Worm (Caenorhabditis elegans) whole organism, mixed stage, embryonic: ENCODE results near the gene Y14H12A.1.

Experiments
- M03D4.4 ChIP-seq: sonication (generic microtip); optimal IDR thresholded peaks from 2 replicates; lab custom pipeline; 2017; ENCODE audit warnings: mild to moderate bottlenecking, missing genetic modification characterization, missing compliant biosample characterization
- bed-3 ChIP-seq: fragments of 200-800 bp; sonication (Bioruptor generic); optimal IDR thresholded peaks from 3 replicates; lab custom pipeline; 2018; ENCODE audit warnings: mild to moderate bottlenecking, missing genetic modification characterization, moderate library complexity, missing compliant biosample characterization
- ceh-39 ChIP-seq: fragments of 150-350 bp; optimal IDR thresholded peaks from 2 replicates; lab custom pipeline; 2014; ENCODE audit warnings: missing biosample characterization, missing genetic modification characterization
- ceh-43 ChIP-seq: fragments of 200-800 bp; sonication (Bioruptor generic); optimal IDR thresholded peaks from 2 replicates; lab custom pipeline; 2018; ENCODE audit warnings: mild to moderate bottlenecking, missing genetic modification characterization, moderate library complexity, missing compliant biosample characterization
- ceh-83 ChIP-seq: fragments of 200-800 bp; sonication (Bioruptor generic); optimal IDR thresholded peaks from 2 replicates; lab custom pipeline; 2018; ENCODE audit warnings: mild to moderate bottlenecking, missing genetic modification characterization, missing compliant biosample characterization
- ces-1 ChIP-seq: fragments of 150-350 bp; optimal IDR thresholded peaks from 2 replicates; lab custom pipeline; 2014; ENCODE audit warnings: missing biosample characterization, missing genetic modification reagents, missing genetic modification characterization
- cnd-1 ChIP-seq: fragments of 200-800 bp; sonication (Bioruptor generic); optimal IDR thresholded peaks from 2 replicates; lab custom pipeline; 2018; ENCODE audit warnings: mild to moderate bottlenecking, missing genetic modification characterization, missing compliant biosample characterization
- drap-1 ChIP-seq: fragments of 200-800 bp; sonication (Bioruptor generic); optimal IDR thresholded peaks from 3 replicates; lab custom pipeline; 2018; ENCODE audit warnings: mild to moderate bottlenecking, missing genetic modification characterization, missing compliant biosample characterization
- elt-1 ChIP-seq: sonication (generic microtip); optimal IDR thresholded peaks from 2 replicates; lab custom pipeline; 2017; ENCODE audit warnings: missing genetic modification characterization, mild to moderate bottlenecking, missing compliant biosample characterization, antibody characterized with exemption, moderate library complexity, borderline replicate concordance; ENCODE audit not compliant: insufficient read depth
- elt-3 ChIP-seq: fragments of 150-350 bp; optimal IDR thresholded peaks from 2 replicates; lab custom pipeline; 2014; ENCODE audit warnings: missing biosample characterization, missing genetic modification characterization
- flh-1 ChIP-seq: fragments of 200-800 bp; sonication (Bioruptor generic); optimal IDR thresholded peaks from 2 replicates; lab custom pipeline; 2018; ENCODE audit warnings: mild to moderate bottlenecking, missing genetic modification characterization, moderate library complexity, missing compliant biosample characterization
- ham-2 ChIP-seq: fragments of 200-800 bp; sonication (Bioruptor generic); optimal IDR thresholded peaks from 2 replicates; lab custom pipeline; 2018; ENCODE audit warnings: mild to moderate bottlenecking, missing genetic modification characterization, missing compliant biosample characterization
- hlh-1 ChIP-seq: fragments of 150-350 bp; optimal IDR thresholded peaks from 2 replicates; lab custom pipeline; 2014; ENCODE audit warnings: missing biosample characterization, missing genetic modification reagents, missing genetic modification characterization
- lin-13 ChIP-seq: fragments of 150-350 bp; optimal IDR thresholded peaks from 2 replicates; lab custom pipeline; 2014; ENCODE audit warnings: missing biosample characterization, missing genetic modification characterization
- lin-32 ChIP-seq: fragments of 200-800 bp; sonication (Bioruptor generic); optimal IDR thresholded peaks from 2 replicates; lab custom pipeline; 2018; ENCODE audit warnings: mild to moderate bottlenecking, missing genetic modification characterization, missing compliant biosample characterization
- lsy-2 ChIP-seq: fragments of 150-350 bp; optimal IDR thresholded peaks from 2 replicates; lab custom pipeline; 2014; ENCODE audit warnings: missing biosample characterization, missing genetic modification characterization
- mab-5 ChIP-seq: fragments of 150-350 bp; optimal IDR thresholded peaks from 2 replicates; lab custom pipeline; 2014; ENCODE audit warnings: missing biosample characterization, missing genetic modification characterization
- mep-1 ChIP-seq: fragments of 150-350 bp; optimal IDR thresholded peaks from 2 replicates; lab custom pipeline; 2017; ENCODE audit warnings: missing biosample characterization, missing genetic modification reagents, missing genetic modification characterization, inconsistent platforms
- mls-2 ChIP-seq: sonication (generic microtip); optimal IDR thresholded peaks from 2 replicates; lab custom pipeline; 2016; ENCODE audit warnings: mild to moderate bottlenecking, missing genetic modification characterization, moderate library complexity, missing compliant biosample characterization
- nhr-12 ChIP-seq: fragments of 150-350 bp; optimal IDR thresholded peaks from 2 replicates; lab custom pipeline; 2014; ENCODE audit warnings: missing biosample characterization, missing genetic modification characterization
- nhr-2 ChIP-seq: fragments of 150-350 bp; optimal IDR thresholded peaks from 2 replicates; lab custom pipeline; 2014; ENCODE audit warnings: missing biosample characterization, missing genetic modification characterization
- nhr-237 ChIP-seq: fragments of 150-350 bp; optimal IDR thresholded peaks from 2 replicates; lab custom pipeline; 2014; ENCODE audit warnings: missing biosample characterization, missing genetic modification characterization
- nhr-76 ChIP-seq: sonication (generic microtip); optimal IDR thresholded peaks from 2 replicates; lab custom pipeline; 2017; ENCODE audit warnings: missing biosample characterization, missing genetic modification characterization
- pha-4 ChIP-seq: fragments of 150-350 bp; optimal IDR thresholded peaks from 2 replicates; lab custom pipeline; 2018; ENCODE audit warnings: missing biosample characterization, missing genetic modification reagents, missing genetic modification characterization
- sem-2 ChIP-seq: fragments of 200-800 bp; sonication (Bioruptor generic); optimal IDR thresholded peaks from 2 replicates; lab custom pipeline; 2018; ENCODE audit warnings: mild to moderate bottlenecking, missing genetic modification characterization, missing compliant biosample characterization
- snpc-4 ChIP-seq: fragments of 150-350 bp; optimal IDR thresholded peaks from 2 replicates; lab custom pipeline; 2014; ENCODE audit warnings: missing biosample characterization, missing genetic modification characterization
- tbx-8 ChIP-seq: fragments of 200-800 bp; sonication (Bioruptor generic); optimal IDR thresholded peaks from 2 replicates; lab custom pipeline; 2018; ENCODE audit warnings: mild to moderate bottlenecking, missing genetic modification characterization, moderate library complexity, missing compliant biosample characterization
- unc-120 ChIP-seq: sonication (generic microtip); optimal IDR thresholded peaks from 2 replicates; lab custom pipeline; 2017; ENCODE audit warnings: missing genetic modification characterization, missing compliant biosample characterization; ENCODE audit not compliant: poor library complexity, severe bottlenecking
- unc-39 ChIP-seq: fragments of 150-350 bp; optimal IDR thresholded peaks from 2 replicates; lab custom pipeline; 2014; ENCODE audit warnings: missing biosample characterization, missing genetic modification characterization
- unc-62 ChIP-seq: fragments of 150-350 bp; optimal IDR thresholded peaks from 2 replicates; lab custom pipeline; 2014; ENCODE audit warnings: missing biosample characterization, missing genetic modification reagents, missing genetic modification characterization
- zip-8 ChIP-seq: fragments of 150-350 bp; optimal IDR thresholded peaks from 2 replicates; lab custom pipeline; 2014; ENCODE audit warnings: missing biosample characterization, missing genetic modification characterization
- ztf-11 ChIP-seq: fragments of 150-350 bp; optimal IDR thresholded peaks from 2 replicates; lab custom pipeline; 2014; ENCODE audit warnings: missing biosample characterization, missing genetic modification characterization

The Y14H12A.1 gene

DNA sequence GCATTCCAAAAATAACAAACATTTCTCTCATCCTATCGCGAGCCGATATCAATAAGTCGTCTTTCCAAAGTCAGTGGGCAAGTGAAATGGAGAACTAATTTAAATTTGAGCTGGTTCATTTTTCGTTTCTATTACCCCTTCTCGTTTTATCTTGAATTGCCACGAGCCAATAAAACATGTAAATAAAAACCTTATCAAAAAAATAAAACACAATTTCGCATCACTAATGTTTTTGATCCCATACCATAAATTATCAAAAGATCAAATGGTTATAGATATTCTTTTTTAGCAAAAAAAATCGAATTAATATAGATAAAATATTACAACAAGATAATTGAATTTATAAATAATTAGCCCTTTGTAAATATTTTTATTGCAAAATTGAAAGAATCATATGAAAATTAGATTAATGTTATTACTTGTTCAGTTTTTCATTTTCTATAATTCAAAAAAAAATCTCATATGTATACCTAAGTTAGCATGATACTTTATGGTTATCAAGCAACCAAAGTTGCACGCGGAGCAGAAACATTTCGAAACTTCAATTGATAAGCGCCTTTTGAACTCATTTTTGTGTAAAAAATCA lies at the start of gene Y14H12A.1:
TSS of gene Y14H12A.1 (plus strand) at position 536 of the 586 bp plus-strand sequence.
- TF ChIP-seq M03D4.4: no peak

DNA sequence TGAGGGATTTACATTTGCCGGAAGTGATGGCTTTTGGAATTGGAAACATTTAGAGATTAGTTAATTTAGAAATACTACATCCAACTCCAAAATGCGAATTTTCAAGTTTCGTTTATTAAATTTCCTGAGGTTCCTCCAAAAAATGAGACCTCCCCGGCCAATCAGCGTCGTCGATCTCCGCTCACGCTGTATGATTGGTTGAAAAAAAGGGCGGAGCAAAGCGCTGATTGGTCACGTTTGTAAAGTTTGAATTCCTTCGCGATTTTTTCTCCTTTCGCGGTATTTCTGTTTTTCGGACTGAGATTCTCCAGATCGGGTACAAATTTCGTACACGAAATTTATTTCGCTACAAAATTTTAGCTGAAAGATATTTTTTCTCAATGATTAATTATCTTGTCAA lies 45.6 kb upstream of the Y14H12A.1 start:
- no peak for TF ChIP-seq flh-1 (GFP tag; lab: Kevin White, UChicago)
- TF ChIP-seq snpc-4 (tag; lab: Kevin White, UChicago): no peak
- TF ChIP-seq unc-62 (GFP tag; lab: Kevin White, UChicago): no peak
- no peak for TF ChIP-seq ceh-83
- no peak for TF ChIP-seq unc-39 (tag; lab: Kevin White, UChicago)
- no peak for TF ChIP-seq mls-2 (tag; lab: Kevin White, UChicago)
- no peak for TF ChIP-seq mab-5
- no peak for TF ChIP-seq bed-3 (GFP tag; lab: Kevin White, UChicago)
- TF ChIP-seq lsy-2: no peak
- no peak for TF ChIP-seq ztf-11 (tag; lab: Kevin White, UChicago)
- no peak for TF ChIP-seq zip-8 (tag; lab: Kevin White, UChicago)
- no peak for TF ChIP-seq pha-4 (tag; lab: Kevin White, UChicago)
- TF ChIP-seq lin-13 (tag; lab: Kevin White, UChicago): no peak

DNA sequence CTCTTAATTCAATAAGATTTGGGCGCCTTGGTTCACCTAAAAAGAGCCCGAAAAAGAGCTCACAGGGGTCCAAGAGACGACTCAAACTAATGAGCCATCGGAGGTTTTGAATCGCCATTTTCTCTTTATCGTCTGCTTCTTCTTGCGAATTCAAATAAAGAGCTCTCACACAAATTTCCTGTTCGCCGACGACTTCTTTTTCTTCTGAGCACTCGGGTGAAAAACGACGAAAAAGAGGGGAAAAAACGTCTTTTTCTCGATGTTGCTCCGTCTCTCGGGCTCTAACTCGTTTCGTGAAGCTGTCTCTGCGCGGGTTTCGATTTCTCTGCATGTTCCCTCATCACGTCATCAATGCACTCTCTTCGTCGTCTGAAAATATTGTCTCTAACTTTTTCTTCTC lies 44.5 kb upstream of the Y14H12A.1 start:
- TF ChIP-seq ces-1 (GFP tag; lab: Kevin White, UChicago) (peak; percentile 9), nhr-12 (no peak)

DNA sequence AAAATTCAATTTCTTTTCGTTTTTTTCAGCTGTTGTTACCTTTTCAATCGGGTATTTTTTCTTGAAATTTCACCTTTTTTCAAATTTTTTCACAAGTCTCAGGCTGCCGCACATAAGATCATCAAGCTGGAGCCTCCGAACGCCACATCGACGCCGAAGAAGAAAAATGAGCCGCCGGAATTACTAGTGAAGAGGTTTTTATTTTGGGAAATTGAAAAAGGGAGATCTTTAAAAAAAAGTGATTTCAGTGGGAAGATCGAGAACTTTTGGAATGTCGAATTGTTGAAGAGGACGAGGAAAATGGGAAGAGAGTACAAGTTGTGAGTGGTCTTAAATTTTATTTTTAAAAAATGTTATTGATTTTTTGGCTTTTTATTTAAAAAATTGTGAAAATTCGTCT lies 42.9 kb upstream of the Y14H12A.1 start, which contains the start of gene sea-2:
TSS of gene sea-2 (plus strand) at position 301 of the 400 bp plus-strand sequence.
- TF ChIP-seq elt-3 (tag; lab: Kevin White, UChicago): no peak
- TF ChIP-seq ceh-43 (GFP tag; lab: Kevin White, UChicago): no peak
- no peak for TF ChIP-seq unc-39 (tag; lab: Kevin White, UChicago)
- TF ChIP-seq lsy-2: no peak
- TF ChIP-seq lin-32 (GFP tag; lab: Kevin White, UChicago): no peak
- TF ChIP-seq nhr-12: no peak
- TF ChIP-seq drap-1 (GFP tag; lab: Kevin White, UChicago): no peak
- no peak for TF ChIP-seq tbx-8 (GFP tag; lab: Kevin White, UChicago)
- TF ChIP-seq unc-62 (GFP tag; lab: Kevin White, UChicago): no peak
- TF ChIP-seq ceh-39 (tag; lab: Kevin White, UChicago): no peak
- no peak for TF ChIP-seq zip-8 (tag; lab: Kevin White, UChicago)
- TF ChIP-seq, all 35 proteins: peak for 0

DNA sequence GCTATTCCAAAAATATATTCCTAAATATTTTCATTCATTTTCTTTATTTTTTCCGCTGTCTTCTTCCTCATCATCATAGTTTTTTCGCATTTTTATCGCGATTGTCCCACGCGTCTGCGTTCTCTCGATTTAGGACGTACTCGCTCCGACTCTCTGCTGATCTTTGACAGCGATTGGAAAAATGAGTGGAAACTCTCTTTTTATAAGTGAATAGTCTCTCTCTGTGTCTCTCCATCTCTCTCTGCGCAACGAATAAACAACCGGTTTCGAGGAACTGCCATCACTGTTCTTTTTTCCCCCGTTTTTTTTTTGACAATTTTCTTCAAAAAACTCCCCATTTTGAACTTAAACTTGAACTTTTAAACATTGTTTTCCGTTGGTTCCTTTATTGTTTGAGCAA lies 41.6 kb upstream of the Y14H12A.1 start:
- no peak for TF ChIP-seq elt-1
- no peak for TF ChIP-seq mep-1
- TF ChIP-seq nhr-76: no peak
- TF ChIP-seq bed-3 (GFP tag; lab: Kevin White, UChicago): no peak
- TF ChIP-seq lsy-2: no peak
- no peak for TF ChIP-seq snpc-4 (tag; lab: Kevin White, UChicago)
- no peak for TF ChIP-seq unc-39 (tag; lab: Kevin White, UChicago)
- no peak for TF ChIP-seq flh-1 (GFP tag; lab: Kevin White, UChicago)
- no peak for TF ChIP-seq unc-120 (tag; lab: Kevin White, UChicago)
- no peak for TF ChIP-seq ceh-39 (tag; lab: Kevin White, UChicago)
- TF ChIP-seq sem-2: no peak
- no peak for TF ChIP-seq nhr-237 (tag; lab: Kevin White, UChicago)
- TF ChIP-seq nhr-2 (tag; lab: Kevin White, UChicago): no peak
- TF ChIP-seq cnd-1 (tag; lab: Kevin White, UChicago): no peak
- no peak for TF ChIP-seq hlh-1 (tag; lab: Kevin White, UChicago)
- TF ChIP-seq mab-5: no peak
- no peak for TF ChIP-seq ham-2 (GFP tag; lab: Kevin White, UChicago)
- TF ChIP-seq pha-4 (tag; lab: Kevin White, UChicago): no peak
- TF ChIP-seq zip-8 (tag; lab: Kevin White, UChicago): no peak
